Worm (Caenorhabditis elegans) whole organism, L4 larva: ENCODE results near the gene wrt-5.

Experiments used
- ceh-82 ChIP-seq: sonication (generic microtip); optimal IDR thresholded peaks from 2 replicates; lab custom pipeline; 2017; ENCODE audit warnings: missing biosample characterization, missing genetic modification characterization
- ces-1 ChIP-seq: fragments of 150-350 bp; sonication (generic microtip); optimal IDR thresholded peaks from 4 replicates; lab custom pipeline; 2014; ENCODE audit warnings: missing biosample characterization, missing genetic modification reagents, missing genetic modification characterization
- dmd-6 ChIP-seq: fragments of 200-800 bp; sonication (Bioruptor generic); IDR thresholded peaks from 2 replicates; pipeline ENCODE4 v1.3.6; 2022; ENCODE audit warnings: missing genetic modification reagents, missing genetic modification characterization, missing compliant biosample characterization
- egl-27 ChIP-seq: sonication (generic microtip); optimal IDR thresholded peaks from 3 replicates; lab custom pipeline; 2017; ENCODE audit warnings: missing biosample characterization, missing genetic modification reagents, missing genetic modification characterization
- lin-29 ChIP-seq: fragments of 200-800 bp; sonication (Bioruptor generic); IDR thresholded peaks from 2 replicates; pipeline ENCODE4 v1.3.6; 2022; ENCODE audit warnings: missing genetic modification reagents, missing genetic modification characterization, missing compliant biosample characterization
- nhr-237 ChIP-seq: sonication (generic microtip); optimal IDR thresholded peaks from 2 replicates; lab custom pipeline; 2017; ENCODE audit warnings: missing biosample characterization, missing genetic modification characterization
- nhr-76 ChIP-seq: fragments of 150-350 bp; optimal IDR thresholded peaks from 2 replicates; lab custom pipeline; 2014; ENCODE audit warnings: missing biosample characterization, missing genetic modification characterization
- pha-4 ChIP-seq, 2 experiments: fragments of 150-350 bp in 1 of 2; fragments of 200-800 bp in 1 of 2; sonication (Bioruptor generic) in 1 of 2; IDR thresholded peaks in 1 of 2; optimal IDR thresholded peaks in 1 of 2; 2 replicates each; pipeline versions ENCODE4 v1.3.6 to Lab custom; 2014 to 2022; ENCODE audit warnings: missing genetic modification characterization in 2 of 2, missing genetic modification reagents in 2 of 2, missing biosample characterization in 1 of 2, missing compliant biosample characterization in 1 of 2
- snpc-4 ChIP-seq: fragments of 150-350 bp; optimal IDR thresholded peaks from 2 replicates; lab custom pipeline; 2014; ENCODE audit warnings: missing biosample characterization, missing genetic modification characterization
- spr-3 ChIP-seq: fragments of 200-800 bp; sonication (Bioruptor generic); optimal IDR thresholded peaks from 2 replicates; lab custom pipeline; 2018; ENCODE audit warnings: mild to moderate bottlenecking, missing genetic modification characterization, missing compliant biosample characterization
- zip-11 ChIP-seq: fragments of 200-800 bp; sonication (Bioruptor generic); IDR thresholded peaks from 2 replicates; pipeline ENCODE4 v1.3.6; 2022; ENCODE audit warnings: missing genetic modification characterization, missing compliant biosample characterization

- TF ChIP-seq snpc-4 (tag; lab: Kevin White, UChicago): no peak
- no peak for TF ChIP-seq spr-3 (GFP tag; lab: Kevin White, UChicago)
- no peak for TF ChIP-seq ces-1
- TF ChIP-seq dmd-6 (GFP tag; lab: Robert Waterston, UW): no peak
- no peak for TF ChIP-seq nhr-237
- TF ChIP-seq ceh-82 (tag; lab: Kevin White, UChicago): no peak
- no peak for TF ChIP-seq zip-11
- no peak for TF ChIP-seq lin-29 (GFP tag; lab: Robert Waterston, UW)
- TF ChIP-seq nhr-76 (tag; lab: Kevin White, UChicago): no peak
- TF ChIP-seq pha-4 (GFP tag; IDR thresholded peaks at IDR 0.05; lab: Robert Waterston, UW): no peak
- no peak for TF ChIP-seq pha-4 (tag; optimal IDR thresholded peaks at IDR 0.05; lab: Kevin White, UChicago)
- TF ChIP-seq egl-27 (tag; lab: Kevin White, UChicago): no peak
These were observed 12.1 kb upstream of the wrt-5 start, which contains the start of gene ilys-6 for ce11 chrIV:4063573-4063972.
